Worm (Caenorhabditis elegans) whole organism, L2 larva: Measurements from ENCODE around the gene ddx-19.

ENCODE experiments used
- C34F6.9 ChIP-seq: fragments of 150-350 bp; optimal IDR thresholded peaks from 2 replicates; lab custom pipeline; 2014; ENCODE audit warnings: missing biosample characterization, missing genetic modification characterization
- F13H6.1 ChIP-seq: sonication (generic microtip); optimal IDR thresholded peaks from 2 replicates; lab custom pipeline; 2016; ENCODE audit warnings: missing genetic modification characterization, missing compliant biosample characterization
- ZK546.5 ChIP-seq: sonication (generic microtip); optimal IDR thresholded peaks from 2 replicates; lab custom pipeline; 2017; ENCODE audit warnings: missing biosample characterization, missing genetic modification characterization
- alr-1 ChIP-seq: fragments of 150-350 bp; optimal IDR thresholded peaks from 2 replicates; lab custom pipeline; 2014; ENCODE audit warnings: missing biosample characterization, missing genetic modification characterization
- aly-2 ChIP-seq: fragments of 150-350 bp; optimal IDR thresholded peaks from 2 replicates; lab custom pipeline; 2014; ENCODE audit warnings: missing biosample characterization, missing genetic modification characterization
- ama-1 ChIP-seq: fragments of 150-350 bp; optimal IDR thresholded peaks from 2 replicates; lab custom pipeline; 2018; ENCODE audit warnings: inconsistent platforms
- blmp-1 ChIP-seq: sonication (generic microtip); optimal IDR thresholded peaks from 2 replicates; lab custom pipeline; 2017; ENCODE audit warnings: missing genetic modification characterization, mild to moderate bottlenecking, missing compliant biosample characterization, antibody characterized with exemption, moderate library complexity; ENCODE audit not compliant: insufficient read depth
- ceh-16 ChIP-seq: fragments of 150-350 bp; optimal IDR thresholded peaks from 2 replicates; lab custom pipeline; 2014; ENCODE audit warnings: missing biosample characterization, missing genetic modification characterization
- ceh-82 ChIP-seq: fragments of 150-350 bp; optimal IDR thresholded peaks from 2 replicates; lab custom pipeline; 2014; ENCODE audit warnings: missing biosample characterization, missing genetic modification characterization
- crh-2 ChIP-seq: sonication (generic microtip); optimal IDR thresholded peaks from 2 replicates; lab custom pipeline; 2017; ENCODE audit warnings: missing biosample characterization, missing genetic modification characterization
- dmd-4 ChIP-seq: sonication (generic microtip); optimal IDR thresholded peaks from 2 replicates; lab custom pipeline; 2017; ENCODE audit warnings: missing biosample characterization, missing genetic modification characterization
- elt-1 ChIP-seq: fragments of 150-350 bp; optimal IDR thresholded peaks from 2 replicates; lab custom pipeline; 2014; ENCODE audit warnings: missing biosample characterization, missing genetic modification characterization
- fos-1 ChIP-seq: fragments of 150-350 bp; optimal IDR thresholded peaks from 2 replicates; lab custom pipeline; 2014; ENCODE audit warnings: missing biosample characterization, missing genetic modification characterization
- gmeb-1 ChIP-seq: fragments of 150-350 bp; optimal IDR thresholded peaks from 2 replicates; lab custom pipeline; 2014; ENCODE audit warnings: missing biosample characterization, missing genetic modification characterization
- lin-13 ChIP-seq: fragments of 150-350 bp; optimal IDR thresholded peaks from 2 replicates; lab custom pipeline; 2014; ENCODE audit warnings: missing biosample characterization, missing genetic modification reagents, missing genetic modification characterization
- lsy-2 ChIP-seq, 2 experiments: fragments of 150-350 bp in 1 of 2; sonication (generic microtip) in 1 of 2; optimal IDR thresholded peaks; 2 replicates each; lab custom pipeline; 2014 to 2017; ENCODE audit warnings: missing biosample characterization in 2 of 2, missing genetic modification characterization in 2 of 2
- mab-5 ChIP-seq: fragments of 150-350 bp; optimal IDR thresholded peaks from 2 replicates; lab custom pipeline; 2014; ENCODE audit warnings: missing biosample characterization, missing genetic modification characterization
- mbf-1 ChIP-seq: sonication (generic microtip); optimal IDR thresholded peaks from 2 replicates; lab custom pipeline; 2017; ENCODE audit warnings: missing biosample characterization, missing genetic modification characterization
- mdl-1 ChIP-seq, 2 experiments: fragments of 150-350 bp in 1 of 2; sonication (generic microtip) in 1 of 2; optimal IDR thresholded peaks; 2 replicates each; lab custom pipeline; 2017; ENCODE audit warnings: missing biosample characterization in 2 of 2, missing genetic modification characterization in 2 of 2
- nhr-10 ChIP-seq: sonication (generic microtip); optimal IDR thresholded peaks from 2 replicates; lab custom pipeline; 2017; ENCODE audit warnings: missing biosample characterization, missing genetic modification characterization
- nhr-11 ChIP-seq: fragments of 150-350 bp; optimal IDR thresholded peaks from 2 replicates; lab custom pipeline; 2014; ENCODE audit warnings: missing biosample characterization, missing genetic modification characterization
- nhr-12 ChIP-seq: fragments of 150-350 bp; optimal IDR thresholded peaks from 2 replicates; lab custom pipeline; 2014; ENCODE audit warnings: missing biosample characterization, missing genetic modification characterization
- nhr-129 ChIP-seq: fragments of 150-350 bp; optimal IDR thresholded peaks from 2 replicates; lab custom pipeline; 2014; ENCODE audit warnings: missing biosample characterization, missing genetic modification characterization
- nhr-21 ChIP-seq: fragments of 150-350 bp; optimal IDR thresholded peaks from 2 replicates; lab custom pipeline; 2014; ENCODE audit warnings: missing biosample characterization, missing genetic modification characterization
- nhr-23 ChIP-seq: fragments of 150-350 bp; optimal IDR thresholded peaks from 2 replicates; lab custom pipeline; 2014; ENCODE audit warnings: missing biosample characterization, missing genetic modification reagents, missing genetic modification characterization
- nhr-25 ChIP-seq: fragments of 150-350 bp; sonication (generic microtip); optimal IDR thresholded peaks from 3 replicates; lab custom pipeline; 2014; ENCODE audit warnings: missing biosample characterization, missing genetic modification characterization
- peb-1 ChIP-seq: fragments of 150-350 bp; optimal IDR thresholded peaks from 2 replicates; lab custom pipeline; 2014; ENCODE audit warnings: missing biosample characterization, missing genetic modification characterization
- skn-1 ChIP-seq: sonication (generic microtip); optimal IDR thresholded peaks from 2 replicates; lab custom pipeline; 2017; ENCODE audit warnings: missing biosample characterization, missing genetic modification characterization
- sma-3 ChIP-seq: sonication (generic microtip); optimal IDR thresholded peaks from 2 replicates; lab custom pipeline; 2016; ENCODE audit warnings: missing genetic modification reagents, missing genetic modification characterization, missing compliant biosample characterization
- sma-9 ChIP-seq, 2 experiments: fragments of 150-350 bp in 1 of 2; sonication (generic microtip) in 1 of 2; optimal IDR thresholded peaks; 2 replicates each; lab custom pipeline; 2014 to 2016; ENCODE audit warnings: missing genetic modification characterization in 2 of 2, mild to moderate bottlenecking in 1 of 2, missing biosample characterization in 1 of 2, missing compliant biosample characterization in 1 of 2, missing genetic modification reagents in 1 of 2, moderate library complexity in 1 of 2
- unc-39 ChIP-seq: fragments of 150-350 bp; optimal IDR thresholded peaks from 2 replicates; lab custom pipeline; 2014; ENCODE audit warnings: missing biosample characterization, missing genetic modification characterization
- unc-55 ChIP-seq: fragments of 150-350 bp; sonication (generic microtip); optimal IDR thresholded peaks from 3 replicates; lab custom pipeline; 2014; ENCODE audit warnings: missing biosample characterization, missing genetic modification reagents, missing genetic modification characterization
- zag-1 ChIP-seq: fragments of 150-350 bp; optimal IDR thresholded peaks from 2 replicates; lab custom pipeline; 2014; ENCODE audit warnings: missing biosample characterization, missing genetic modification characterization
- ztf-1 ChIP-seq: fragments of 200-800 bp; sonication (Bioruptor generic); conservative IDR thresholded peaks from 2 replicates; pipeline ENCODE4 v1.3.6; 2022; ENCODE audit warnings: missing genetic modification characterization, missing compliant biosample characterization
- ztf-11 ChIP-seq: sonication (generic microtip); optimal IDR thresholded peaks from 2 replicates; lab custom pipeline; 2017; ENCODE audit warnings: missing biosample characterization, missing genetic modification characterization

Gene ddx-19

DNA sequence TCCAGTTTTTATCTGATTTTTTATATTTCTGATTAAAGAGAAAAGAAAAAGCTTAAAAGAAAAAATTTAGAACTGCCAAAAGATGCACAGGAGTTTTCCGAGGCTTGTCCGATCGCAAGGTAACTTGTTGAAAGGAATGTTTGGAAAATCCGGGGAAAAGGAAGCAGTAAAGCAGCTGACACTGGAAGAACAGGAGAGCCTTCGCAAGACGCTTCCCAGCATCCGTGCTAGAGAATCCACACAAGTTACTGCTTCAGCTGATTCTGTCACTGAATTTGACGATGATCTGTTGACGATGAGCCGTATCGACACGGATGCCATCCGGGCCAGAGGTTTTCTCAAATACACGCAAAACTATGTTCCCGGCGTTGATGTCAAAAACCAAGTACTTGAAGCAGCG is 45.1 kb downstream of the ddx-19 start, which contains the start of gene mrpl-50:
TSS of gene mrpl-50 (plus strand) at position 71 of the 400 bp plus-strand sequence.
- TF ChIP-seq zag-1 (tag; lab: Kevin White, UChicago) (no peak), lsy-2 (tag; optimal IDR thresholded peaks at IDR 0.05; lab: Kevin White, UChicago) (no peak), peb-1 (no peak), unc-39 (tag; lab: Kevin White, UChicago) (no peak), F13H6.1 (tag; lab: Kevin White, UChicago) (peak; percentile 10), nhr-25 (tag; lab: Kevin White, UChicago) (no peak)
- TF ChIP-seq, all 48 proteins: peak for 1

DNA sequence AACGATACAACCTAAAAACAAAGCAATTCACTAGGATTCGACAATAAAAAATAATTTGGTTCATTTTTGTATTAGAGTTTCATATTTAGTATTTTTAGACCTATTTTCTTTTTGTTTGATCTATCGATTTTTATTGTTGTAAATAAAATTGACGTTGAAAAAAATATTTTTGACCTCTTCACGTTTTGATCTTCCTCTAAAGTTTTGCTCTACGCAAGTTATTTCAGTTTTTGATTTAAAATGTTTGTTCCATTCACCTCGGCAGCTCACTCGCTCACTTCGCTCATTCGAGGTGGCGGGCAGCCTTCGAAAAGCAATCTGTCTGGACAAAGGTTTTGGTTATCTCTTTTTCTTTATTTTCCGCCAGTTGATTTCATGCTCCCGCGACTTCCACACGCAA is 46.1 kb downstream of the ddx-19 start, which contains the start of gene enol-1:
TSS of gene enol-1 (plus strand) at position 235 of the 400 bp plus-strand sequence.
- TF ChIP-seq ama-1 (lab: Kevin White, UChicago) (no peak), lin-13 (GFP tag; lab: Kevin White, UChicago) (no peak), dmd-4 (tag; lab: Kevin White, UChicago) (no peak), zag-1 (tag; lab: Kevin White, UChicago) (no peak), aly-2 (tag; lab: Kevin White, UChicago) (no peak), nhr-25 (tag; lab: Kevin White, UChicago) (no peak), nhr-23 (tag; lab: Kevin White, UChicago) (no peak), mbf-1 (tag; lab: Kevin White, UChicago) (no peak), elt-1 (tag; lab: Kevin White, UChicago) (no peak), ZK546.5 (tag; lab: Kevin White, UChicago) (no peak), nhr-11 (tag; lab: Kevin White, UChicago) (no peak), alr-1 (tag; lab: Kevin White, UChicago) (no peak), nhr-12 (no peak), crh-2 (tag; lab: Kevin White, UChicago) (no peak), mab-5 (tag; lab: Kevin White, UChicago) (no peak), skn-1 (tag; lab: Kevin White, UChicago) (no peak), nhr-10 (tag; lab: Kevin White, UChicago) (no peak), ceh-16 (tag; lab: Kevin White, UChicago) (no peak), unc-39 (tag; lab: Kevin White, UChicago) (no peak), ztf-11 (tag; lab: Kevin White, UChicago) (no peak)

DNA sequence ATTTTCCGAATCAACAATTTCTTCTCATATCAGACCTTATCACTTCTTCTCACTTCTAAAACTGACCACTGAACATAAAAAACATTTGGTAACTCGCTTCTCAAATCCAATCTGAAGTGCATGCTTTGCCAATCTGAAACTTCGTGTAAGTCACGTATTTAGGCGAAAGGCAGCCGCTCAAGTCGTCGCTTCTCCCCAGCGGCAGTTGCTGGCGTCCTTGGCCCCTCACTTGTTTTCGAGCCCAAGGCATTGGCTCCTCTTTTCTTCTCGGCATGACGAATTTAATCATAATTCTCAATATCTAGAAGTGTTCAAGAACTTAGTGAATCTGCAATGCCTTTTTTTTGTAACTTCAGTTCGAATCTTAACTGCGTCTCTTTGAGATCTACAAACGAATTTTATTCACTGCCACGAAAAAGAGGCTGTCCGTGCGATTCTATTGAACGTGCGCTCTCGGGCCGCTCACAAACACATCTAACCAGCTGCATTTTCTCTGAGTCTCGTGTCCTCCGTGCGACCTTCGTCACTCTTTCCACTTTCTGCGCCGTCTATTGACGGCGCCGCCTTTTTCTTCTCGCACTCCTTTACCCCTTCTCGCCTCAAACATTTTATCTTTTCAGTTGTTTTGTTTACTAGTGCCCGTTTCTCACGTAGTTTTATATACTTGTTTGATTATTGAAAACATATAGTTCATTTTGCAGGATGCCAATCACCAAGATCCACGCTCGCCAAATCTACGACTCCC is 46.9 kb downstream of the ddx-19 start:
- TF ChIP-seq ama-1 (lab: Kevin White, UChicago): peak; percentile 71
- no peak for TF ChIP-seq mdl-1 (tag; optimal IDR thresholded peaks at IDR 0.05; lab: Kevin White, UChicago)
- TF ChIP-seq crh-2 (tag; lab: Kevin White, UChicago): peak; percentile 47
- no peak for TF ChIP-seq sma-9 (GFP tag; optimal IDR thresholded peaks at IDR 0.05; lab: Kevin White, UChicago)
- TF ChIP-seq sma-9 (tag; optimal IDR thresholded peaks at IDR 0.05; lab: Kevin White, UChicago): no peak
- no peak for TF ChIP-seq dmd-4 (tag; lab: Kevin White, UChicago)
- TF ChIP-seq fos-1 (tag; lab: Kevin White, UChicago): peak; percentile 28
- TF ChIP-seq unc-55 (GFP tag; lab: Kevin White, UChicago): no peak
- no peak for TF ChIP-seq peb-1
- peak in 1 of 2 experiments; percentile 20 for TF ChIP-seq lsy-2 (tag; optimal IDR thresholded peaks at IDR 0.05; lab: Kevin White, UChicago)
- no peak for TF ChIP-seq lin-13 (GFP tag; lab: Kevin White, UChicago)
- no peak for TF ChIP-seq blmp-1 (tag; lab: Kevin White, UChicago)
- peak; percentile 10 for TF ChIP-seq C34F6.9 (tag; lab: Kevin White, UChicago)
- TF ChIP-seq ztf-1 (GFP tag; lab: Robert Waterston, UW): no peak
- TF ChIP-seq nhr-12: no peak
- TF ChIP-seq nhr-21 (tag; lab: Kevin White, UChicago): no peak
- TF ChIP-seq nhr-129: peak; percentile 10
- peak; percentile 45 for TF ChIP-seq F13H6.1 (tag; lab: Kevin White, UChicago)

DNA sequence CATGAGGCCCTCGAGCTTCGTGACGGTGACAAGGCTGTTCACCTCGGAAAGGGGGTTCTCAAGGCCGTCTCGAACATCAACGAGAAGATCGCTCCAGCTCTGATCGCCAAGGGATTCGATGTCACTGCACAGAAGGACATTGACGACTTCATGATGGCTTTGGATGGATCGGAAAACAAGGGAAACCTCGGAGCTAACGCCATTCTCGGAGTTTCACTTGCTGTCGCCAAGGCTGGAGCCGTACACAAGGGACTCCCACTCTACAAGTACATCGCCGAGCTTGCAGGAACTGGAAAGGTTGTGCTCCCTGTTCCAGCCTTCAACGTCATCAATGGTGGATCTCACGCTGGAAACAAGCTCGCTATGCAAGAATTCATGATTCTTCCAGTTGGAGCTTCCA is 47.7 kb downstream of the ddx-19 start:
- no peak for TF ChIP-seq ceh-82
- no peak for TF ChIP-seq lsy-2 (tag; optimal IDR thresholded peaks at IDR 0.05; lab: Kevin White, UChicago)
- TF ChIP-seq nhr-11 (tag; lab: Kevin White, UChicago): no peak
- TF ChIP-seq mab-5 (tag; lab: Kevin White, UChicago): no peak
- TF ChIP-seq gmeb-1: no peak
- no peak for TF ChIP-seq F13H6.1 (tag; lab: Kevin White, UChicago)
- no peak for TF ChIP-seq sma-3 (GFP tag; lab: Kevin White, UChicago)
